Worm (Caenorhabditis elegans) whole organism, L2 larva: ENCODE measurements around the gene VY10G11R.1.

ENCODE experiments used
- C34F6.9 ChIP-seq: fragments of 150-350 bp; optimal IDR thresholded peaks from 2 replicates; lab custom pipeline; 2014; ENCODE audit warnings: missing biosample characterization, missing genetic modification characterization
- Y55F3AM.14 ChIP-seq: fragments of 200-800 bp; sonication (Bioruptor generic); optimal IDR thresholded peaks from 2 replicates; lab custom pipeline; 2018; ENCODE audit warnings: mild to moderate bottlenecking, missing genetic modification characterization, missing compliant biosample characterization
- ceh-82 ChIP-seq: fragments of 150-350 bp; optimal IDR thresholded peaks from 2 replicates; lab custom pipeline; 2014; ENCODE audit warnings: missing biosample characterization, missing genetic modification characterization
- elt-1 ChIP-seq: fragments of 150-350 bp; optimal IDR thresholded peaks from 2 replicates; lab custom pipeline; 2014; ENCODE audit warnings: missing biosample characterization, missing genetic modification characterization
- lin-11 ChIP-seq: fragments of 150-350 bp; sonication (generic microtip); optimal IDR thresholded peaks from 2 replicates; lab custom pipeline; 2014; ENCODE audit warnings: missing biosample characterization, missing genetic modification characterization, inconsistent platforms, mixed read lengths
- lsy-2 ChIP-seq, 2 experiments: fragments of 150-350 bp in 1 of 2; sonication (generic microtip) in 1 of 2; optimal IDR thresholded peaks; 2 replicates each; lab custom pipeline; 2014 to 2017; ENCODE audit warnings: missing biosample characterization in 2 of 2, missing genetic modification characterization in 2 of 2
- nhr-21 ChIP-seq: fragments of 150-350 bp; optimal IDR thresholded peaks from 2 replicates; lab custom pipeline; 2014; ENCODE audit warnings: missing biosample characterization, missing genetic modification characterization
- zag-1 ChIP-seq: fragments of 150-350 bp; optimal IDR thresholded peaks from 2 replicates; lab custom pipeline; 2014; ENCODE audit warnings: missing biosample characterization, missing genetic modification characterization

DNA sequence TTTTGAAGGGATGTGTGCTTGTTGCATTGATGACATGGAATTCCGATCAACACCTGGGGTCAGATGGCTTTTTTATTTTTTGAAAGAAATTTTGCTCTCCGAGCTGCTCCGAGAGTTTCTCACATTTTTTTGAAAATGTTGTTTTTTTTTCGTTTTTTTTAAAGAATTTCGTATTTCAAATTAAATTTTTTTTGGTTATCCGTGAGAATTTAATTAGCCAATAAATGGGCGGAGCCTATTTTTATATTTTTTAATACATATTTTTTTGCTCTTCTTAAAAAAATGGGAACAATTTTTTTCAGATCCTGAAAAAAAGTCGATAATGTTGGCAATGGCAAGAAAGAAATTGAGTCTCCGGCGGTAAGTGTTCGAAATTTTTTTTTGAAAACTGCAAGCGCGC, 38.9 kb downstream of the VY10G11R.1 start, which contains the start of gene dlc-3:
- TF ChIP-seq C34F6.9 = no peak
- TF ChIP-seq lsy-2 (tag; optimal IDR thresholded peaks at IDR 0.05; lab: Kevin White, UChicago) = no peak
- TF ChIP-seq Y55F3AM.14 (GFP tag; lab: Kevin White, UChicago) = no peak
- no peak for TF ChIP-seq lin-11 (tag; lab: Kevin White, UChicago)
- no peak for TF ChIP-seq ceh-82 (tag; lab: Kevin White, UChicago)
- no peak for TF ChIP-seq zag-1
- no peak for TF ChIP-seq elt-1 (tag; lab: Kevin White, UChicago)
- no peak for TF ChIP-seq nhr-21 (tag; lab: Kevin White, UChicago)
